Fruit fly (Drosophila melanogaster): ENCODE results near the gene CG9123.

DNA sequence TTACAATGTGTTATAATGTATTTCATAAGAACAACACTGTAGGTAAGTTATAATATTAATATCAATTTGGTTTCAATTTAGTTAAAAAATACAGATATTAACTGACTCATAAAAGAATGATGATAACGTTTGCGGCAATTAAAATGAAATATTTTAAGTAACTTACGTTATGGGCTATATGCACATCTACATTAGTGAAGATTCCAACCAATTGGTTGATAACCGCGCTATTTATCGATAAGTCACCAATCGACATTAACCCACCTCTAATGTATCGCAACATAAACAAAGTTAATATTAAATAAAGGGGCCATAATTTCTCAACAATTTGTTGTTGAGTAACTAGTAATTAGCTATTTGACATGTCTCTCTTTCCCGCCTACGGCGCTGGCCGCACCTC is 49.1 kb downstream of the CG9123 start, which contains the start of gene CG5877:
- TF ChIP-seq EcR (GFP tag; optimal IDR thresholded peaks at IDR 0.05) (no peak), psq (optimal IDR thresholded peaks at IDR 0.05) (no peak), pan (optimal IDR thresholded peaks at IDR 0.05) (no peak)

Data from whole organism.